Worm (Caenorhabditis elegans): ENCODE data around the gene nhr-7.

Gene nhr-7

ce11 chrIV:11307770-11308169, 36.6 kb upstream of the nhr-7 start:
- no peak for TF ChIP-seq tbx-8 (GFP tag; optimal IDR thresholded peaks at IDR 0.05)
- no peak for TF ChIP-seq ceh-43 (GFP tag; optimal IDR thresholded peaks at IDR 0.05)
- TF ChIP-seq mep-1 (tag; optimal IDR thresholded peaks at IDR 0.05) = no peak
- TF ChIP-seq nhr-237 (tag; optimal IDR thresholded peaks at IDR 0.05) = no peak
- no peak for TF ChIP-seq elt-1 (tag; optimal IDR thresholded peaks at IDR 0.05; ENCODE audit: borderline replicate concordance, insufficient read depth)
- TF ChIP-seq lin-13 (tag; optimal IDR thresholded peaks at IDR 0.05) = no peak
- no peak for TF ChIP-seq bed-3 (GFP tag; optimal IDR thresholded peaks at IDR 0.05)

ce11 chrIV:11306548-11306947, 35.4 kb upstream of the nhr-7 start, which contains the start of gene B0035.13:
TSS of gene B0035.13 (minus strand) at chrIV:11306720.
- no peak for TF ChIP-seq sem-2 (GFP tag; optimal IDR thresholded peaks at IDR 0.05)
- TF ChIP-seq mab-5 (tag; optimal IDR thresholded peaks at IDR 0.05) = no peak
- no peak for TF ChIP-seq bed-3 (GFP tag; optimal IDR thresholded peaks at IDR 0.05)
- TF ChIP-seq nhr-2 (tag; optimal IDR thresholded peaks at IDR 0.05) = no peak
- TF ChIP-seq nhr-12 (tag; optimal IDR thresholded peaks at IDR 0.05) = no peak

- TF ChIP-seq ces-1 (GFP tag; optimal IDR thresholded peaks at IDR 0.05) (no peak), unc-120 (tag; optimal IDR thresholded peaks at IDR 0.05; ENCODE audit: poor library complexity, severe bottlenecking) (no peak), nhr-76 (tag; optimal IDR thresholded peaks at IDR 0.05) (no peak), mls-2 (tag; optimal IDR thresholded peaks at IDR 0.05) (no peak), nhr-2 (tag; optimal IDR thresholded peaks at IDR 0.05) (no peak), elt-3 (tag; optimal IDR thresholded peaks at IDR 0.05) (no peak), tbx-8 (GFP tag; optimal IDR thresholded peaks at IDR 0.05) (no peak), mab-5 (tag; optimal IDR thresholded peaks at IDR 0.05) (no peak), M03D4.4 (tag; optimal IDR thresholded peaks at IDR 0.05) (no peak), lin-13 (tag; optimal IDR thresholded peaks at IDR 0.05) (no peak), zip-8 (tag; optimal IDR thresholded peaks at IDR 0.05) (no peak), drap-1 (GFP tag; optimal IDR thresholded peaks at IDR 0.05) (no peak), ztf-11 (tag; optimal IDR thresholded peaks at IDR 0.05) (no peak), blmp-1 (tag; optimal IDR thresholded peaks at IDR 0.05) (no peak), ham-2 (GFP tag; optimal IDR thresholded peaks at IDR 0.05) (no peak), lsy-2 (tag; optimal IDR thresholded peaks at IDR 0.05) (no peak), ceh-39 (tag; optimal IDR thresholded peaks at IDR 0.05) (no peak), nhr-28 (tag; optimal IDR thresholded peaks at IDR 0.05) (no peak), elt-1 (tag; optimal IDR thresholded peaks at IDR 0.05; ENCODE audit: borderline replicate concordance, insufficient read depth) (no peak)
These were observed 33.8 kb upstream of the nhr-7 start for ce11 chrIV:11304970-11305369.

- no peak for TF ChIP-seq sptf-1 (tag; optimal IDR thresholded peaks at IDR 0.05)
- TF ChIP-seq mab-5 (tag; optimal IDR thresholded peaks at IDR 0.05) = no peak
- TF ChIP-seq mls-2 (tag; optimal IDR thresholded peaks at IDR 0.05) = no peak
- no peak for TF ChIP-seq M03D4.4 (tag; optimal IDR thresholded peaks at IDR 0.05)
- TF ChIP-seq ceh-39 (tag; optimal IDR thresholded peaks at IDR 0.05) = no peak
- TF ChIP-seq elt-1 (tag; optimal IDR thresholded peaks at IDR 0.05; ENCODE audit: borderline replicate concordance, insufficient read depth) = no peak
- no peak for TF ChIP-seq elt-3 (tag; optimal IDR thresholded peaks at IDR 0.05)
- no peak for TF ChIP-seq zip-8 (tag; optimal IDR thresholded peaks at IDR 0.05)
- no peak for TF ChIP-seq sem-2 (GFP tag; optimal IDR thresholded peaks at IDR 0.05)
- TF ChIP-seq nhr-12 (tag; optimal IDR thresholded peaks at IDR 0.05) = no peak
- TF ChIP-seq ceh-83 (GFP tag; optimal IDR thresholded peaks at IDR 0.05) = no peak
- no peak for TF ChIP-seq nhr-2 (tag; optimal IDR thresholded peaks at IDR 0.05)
- TF ChIP-seq nhr-28 (tag; optimal IDR thresholded peaks at IDR 0.05) = no peak
- TF ChIP-seq blmp-1 (tag; optimal IDR thresholded peaks at IDR 0.05) = peak; percentile 6
- TF ChIP-seq hlh-1 (tag; optimal IDR thresholded peaks at IDR 0.05) = no peak
- no peak for TF ChIP-seq drap-1 (GFP tag; optimal IDR thresholded peaks at IDR 0.05)
- no peak for TF ChIP-seq ztf-11 (tag; optimal IDR thresholded peaks at IDR 0.05)
- no peak for TF ChIP-seq snpc-4 (tag; optimal IDR thresholded peaks at IDR 0.05)
- no peak for TF ChIP-seq pha-4 (tag; optimal IDR thresholded peaks at IDR 0.05)
- no peak for TF ChIP-seq mep-1 (tag; optimal IDR thresholded peaks at IDR 0.05)
- TF ChIP-seq lsy-2 (tag; optimal IDR thresholded peaks at IDR 0.05) = peak; percentile 11
- TF ChIP-seq ham-2 (GFP tag; optimal IDR thresholded peaks at IDR 0.05) = peak; percentile 67
- TF ChIP-seq unc-62 (GFP tag; optimal IDR thresholded peaks at IDR 0.05) = no peak
- no peak for TF ChIP-seq unc-120 (tag; optimal IDR thresholded peaks at IDR 0.05; ENCODE audit: poor library complexity, severe bottlenecking)
- TF ChIP-seq nhr-237 (tag; optimal IDR thresholded peaks at IDR 0.05) = no peak
- TF ChIP-seq ceh-43 (GFP tag; optimal IDR thresholded peaks at IDR 0.05) = no peak
- TF ChIP-seq cnd-1 (tag; optimal IDR thresholded peaks at IDR 0.05) = no peak
- no peak for TF ChIP-seq bed-3 (GFP tag; optimal IDR thresholded peaks at IDR 0.05)
- no peak for TF ChIP-seq lin-32 (GFP tag; optimal IDR thresholded peaks at IDR 0.05)
- no peak for TF ChIP-seq tbx-8 (GFP tag; optimal IDR thresholded peaks at IDR 0.05)
- TF ChIP-seq ces-1 (GFP tag; optimal IDR thresholded peaks at IDR 0.05) = peak; percentile 85
- no peak for TF ChIP-seq lin-13 (tag; optimal IDR thresholded peaks at IDR 0.05)
- TF ChIP-seq flh-1 (GFP tag; optimal IDR thresholded peaks at IDR 0.05) = no peak
These were observed 27.3 kb upstream of the nhr-7 start, which contains the start of the genes B0035.15 and dnj-1 for ce11 chrIV:11298154-11299086. TSS of gene B0035.15 (minus strand) at chrIV:11298252. TSS of gene dnj-1 (plus strand) at chrIV:11299036.

All from whole organism, mixed stage, embryonic.